Worm (Caenorhabditis elegans): ENCODE measurements around the gene C16C10.4.

- no peak for TF ChIP-seq ama-1 (optimal IDR thresholded peaks at IDR 0.05)
- TF ChIP-seq nhr-11 (tag; optimal IDR thresholded peaks at IDR 0.05) = no peak
- no peak for TF ChIP-seq lin-11 (tag; optimal IDR thresholded peaks at IDR 0.05)
Observed at ce11 chrIII:4196301-4196987, 25.3 kb downstream of the C16C10.4 start.

Data from whole organism, late embryonic.